Worm (Caenorhabditis elegans) whole organism, young adult: ENCODE data around the gene tceb-3.

Experiments
- F23B12.7 ChIP-seq: sonication (generic microtip); optimal IDR thresholded peaks from 2 replicates; lab custom pipeline; 2017; ENCODE audit warnings: missing genetic modification characterization, mild to moderate bottlenecking, missing compliant biosample characterization, antibody characterized with exemption, moderate library complexity; ENCODE audit not compliant: insufficient read depth
- F57A8.1 ChIP-seq: fragments of 200-800 bp; sonication (Bioruptor generic); optimal IDR thresholded peaks from 2 replicates; lab custom pipeline; 2018; ENCODE audit warnings: mild to moderate bottlenecking, missing genetic modification characterization, moderate library complexity, missing compliant biosample characterization
- Y95B8A.8 ChIP-seq: fragments of 200-800 bp; sonication (Bioruptor generic); IDR thresholded peaks from 2 replicates; pipeline ENCODE4 v1.3.6; 2022; ENCODE audit warnings: missing genetic modification reagents, missing genetic modification characterization, missing compliant biosample characterization
- ZK185.1 ChIP-seq: sonication (generic microtip); optimal IDR thresholded peaks from 2 replicates; lab custom pipeline; 2016; ENCODE audit warnings: mild to moderate bottlenecking, missing genetic modification characterization, missing compliant biosample characterization; ENCODE audit not compliant: poor library complexity, severe bottlenecking
- atf-7 ChIP-seq: sonication (generic microtip); optimal IDR thresholded peaks from 2 replicates; lab custom pipeline; 2017; ENCODE audit warnings: mild to moderate bottlenecking, missing genetic modification characterization, missing compliant biosample characterization
- athp-1 ChIP-seq: sonication (generic microtip); optimal IDR thresholded peaks from 2 replicates; lab custom pipeline; 2017; ENCODE audit warnings: mild to moderate bottlenecking, missing genetic modification characterization, missing compliant biosample characterization
- attf-3 ChIP-seq: fragments of 200-800 bp; sonication (Bioruptor generic); conservative IDR thresholded peaks from 2 replicates; pipeline ENCODE4 v1.3.6; 2022; ENCODE audit warnings: missing genetic modification reagents, missing genetic modification characterization, missing compliant biosample characterization
- attf-5 ChIP-seq: fragments of 200-800 bp; sonication (Bioruptor generic); optimal IDR thresholded peaks from 2 replicates; lab custom pipeline; 2018; ENCODE audit warnings: mild to moderate bottlenecking, missing genetic modification characterization, missing compliant biosample characterization
- ccch-3 ChIP-seq: fragments of 200-800 bp; sonication (Bioruptor generic); optimal IDR thresholded peaks from 2 replicates; lab custom pipeline; 2018; ENCODE audit warnings: mild to moderate bottlenecking, missing genetic modification characterization, missing compliant biosample characterization
- cebp-1 ChIP-seq, 2 experiments: fragments of 200-800 bp in 1 of 2; sonication (Bioruptor generic) in 1 of 2; sonication (generic microtip) in 1 of 2; IDR thresholded peaks in 1 of 2; optimal IDR thresholded peaks in 1 of 2; 2 replicates each; pipeline versions ENCODE4 v1.3.6 to Lab custom; 2017 to 2022; ENCODE audit warnings: missing compliant biosample characterization in 2 of 2, missing genetic modification characterization in 2 of 2, mild to moderate bottlenecking in 1 of 2, missing genetic modification reagents in 1 of 2, moderate library complexity in 1 of 2
- ceh-100 ChIP-seq: fragments of 200-800 bp; sonication (Bioruptor generic); IDR thresholded peaks from 2 replicates; pipeline ENCODE4 v1.3.6; 2022; ENCODE audit warnings: missing genetic modification reagents, missing genetic modification characterization, missing compliant biosample characterization
- ceh-40 ChIP-seq: fragments of 200-800 bp; sonication (Bioruptor generic); IDR thresholded peaks from 2 replicates; pipeline ENCODE4 v1.3.6; 2022; ENCODE audit warnings: missing genetic modification characterization, missing compliant biosample characterization
- ceh-79 ChIP-seq: sonication (generic microtip); optimal IDR thresholded peaks from 2 replicates; lab custom pipeline; 2017; ENCODE audit warnings: mild to moderate bottlenecking, missing genetic modification characterization, missing compliant biosample characterization
- ceh-91 ChIP-seq: fragments of 200-800 bp; sonication (Bioruptor generic); IDR thresholded peaks from 2 replicates; pipeline ENCODE4 v1.3.6; 2022; ENCODE audit warnings: missing genetic modification reagents, missing genetic modification characterization, missing compliant biosample characterization
- dpff-1 ChIP-seq: sonication (generic microtip); optimal IDR thresholded peaks from 2 replicates; lab custom pipeline; 2017; ENCODE audit warnings: mild to moderate bottlenecking, missing genetic modification characterization, missing compliant biosample characterization
- dpl-1 ChIP-seq: fragments of 150-350 bp; optimal IDR thresholded peaks from 2 replicates; lab custom pipeline; 2014; ENCODE audit warnings: missing biosample characterization, missing genetic modification reagents, missing genetic modification characterization
- efl-1 ChIP-seq: fragments of 150-350 bp; optimal IDR thresholded peaks from 2 replicates; lab custom pipeline; 2014; ENCODE audit warnings: missing biosample characterization, missing genetic modification reagents, missing genetic modification characterization
- ekl-4 ChIP-seq: fragments of 200-800 bp; sonication (Bioruptor generic); IDR thresholded peaks from 2 replicates; pipeline ENCODE4 v1.3.6; 2022; ENCODE audit warnings: missing genetic modification reagents, missing genetic modification characterization, missing compliant biosample characterization
- lag-1 ChIP-seq: fragments of 200-800 bp; sonication (Bioruptor generic); IDR thresholded peaks from 2 replicates; pipeline ENCODE4 v1.3.6; 2022; ENCODE audit warnings: missing genetic modification reagents, missing genetic modification characterization, missing compliant biosample characterization
- lin-26 ChIP-seq: fragments of 200-800 bp; sonication (Bioruptor generic); IDR thresholded peaks from 2 replicates; pipeline ENCODE4 v1.3.6; 2022; ENCODE audit warnings: missing genetic modification reagents, missing genetic modification characterization, missing compliant biosample characterization
- lin-35 ChIP-seq, 3 experiments: fragments of 150-350 bp in 2 of 3; sonication (generic microtip) in 1 of 3; optimal IDR thresholded peaks; 2 replicates each; lab custom pipeline; 2014 to 2018; ENCODE audit warnings: missing biosample characterization in 3 of 3, missing genetic modification characterization in 3 of 3, missing genetic modification reagents in 3 of 3
- lin-54 ChIP-seq: fragments of 200-800 bp; sonication (Bioruptor generic); optimal IDR thresholded peaks from 2 replicates; lab custom pipeline; 2018; ENCODE audit warnings: mild to moderate bottlenecking, missing genetic modification characterization, missing compliant biosample characterization
- madf-10 ChIP-seq: sonication (generic microtip); optimal IDR thresholded peaks from 2 replicates; lab custom pipeline; 2016; ENCODE audit warnings: mild to moderate bottlenecking, missing genetic modification characterization, missing compliant biosample characterization
- madf-6 ChIP-seq: fragments of 200-800 bp; sonication (Bioruptor generic); IDR thresholded peaks from 2 replicates; pipeline ENCODE4 v1.3.6; 2022; ENCODE audit warnings: missing genetic modification reagents, missing genetic modification characterization, missing compliant biosample characterization
- mcd-1 ChIP-seq: fragments of 200-800 bp; sonication (Bioruptor generic); IDR thresholded peaks from 2 replicates; pipeline ENCODE4 v1.3.6; 2022; ENCODE audit warnings: missing genetic modification reagents, missing genetic modification characterization, missing compliant biosample characterization
- mel-28 ChIP-seq: sonication (generic microtip); optimal IDR thresholded peaks from 2 replicates; lab custom pipeline; 2016; ENCODE audit warnings: borderline replicate concordance, mild to moderate bottlenecking, missing genetic modification characterization, missing compliant biosample characterization
- nfya-2 ChIP-seq: fragments of 200-800 bp; sonication (Bioruptor generic); IDR thresholded peaks from 2 replicates; pipeline ENCODE4 v1.3.6; 2022; ENCODE audit warnings: missing genetic modification reagents, missing genetic modification characterization, missing compliant biosample characterization
- nhr-120 ChIP-seq: fragments of 200-800 bp; sonication (Bioruptor generic); IDR thresholded peaks from 2 replicates; pipeline ENCODE4 v1.3.6; 2022; ENCODE audit warnings: missing genetic modification characterization, missing compliant biosample characterization
- nhr-80 ChIP-seq: sonication (generic microtip); optimal IDR thresholded peaks from 2 replicates; lab custom pipeline; 2016; ENCODE audit warnings: missing genetic modification characterization, missing compliant biosample characterization
- sdz-38 ChIP-seq: sonication (generic microtip); optimal IDR thresholded peaks from 2 replicates; lab custom pipeline; 2016; ENCODE audit warnings: missing genotype, missing genetic modification characterization, missing compliant biosample characterization
- snpc-4 ChIP-seq, 5 experiments: fragments of 150-350 bp in 1 of 5; sonication (generic microtip) in 4 of 5; optimal IDR thresholded peaks; 2 replicates each; lab custom pipeline; 2014 to 2018; ENCODE audit warnings: missing genetic modification characterization in 5 of 5, missing biosample characterization in 3 of 5, antibody characterized with exemption in 2 of 5, mild to moderate bottlenecking in 2 of 5, missing compliant biosample characterization in 2 of 5, missing genotype in 2 of 5, moderate library complexity in 2 of 5, missing genetic modification reagents in 1 of 5
- tbp1 ChIP-seq: fragments of 200-800 bp; sonication (Bioruptor generic); optimal IDR thresholded peaks from 2 replicates; lab custom pipeline; 2018; ENCODE audit warnings: mild to moderate bottlenecking, missing genetic modification characterization, missing compliant biosample characterization
- unc-130 ChIP-seq: sonication (generic microtip); optimal IDR thresholded peaks from 2 replicates; lab custom pipeline; 2016; ENCODE audit warnings: missing genetic modification reagents, missing genetic modification characterization, missing compliant biosample characterization
- xnd-1 ChIP-seq: sonication (generic microtip); optimal IDR thresholded peaks from 2 replicates; lab custom pipeline; 2016; ENCODE audit warnings: missing genotype, missing genetic modification reagents, missing genetic modification characterization, missing compliant biosample characterization

Gene tceb-3

DNA sequence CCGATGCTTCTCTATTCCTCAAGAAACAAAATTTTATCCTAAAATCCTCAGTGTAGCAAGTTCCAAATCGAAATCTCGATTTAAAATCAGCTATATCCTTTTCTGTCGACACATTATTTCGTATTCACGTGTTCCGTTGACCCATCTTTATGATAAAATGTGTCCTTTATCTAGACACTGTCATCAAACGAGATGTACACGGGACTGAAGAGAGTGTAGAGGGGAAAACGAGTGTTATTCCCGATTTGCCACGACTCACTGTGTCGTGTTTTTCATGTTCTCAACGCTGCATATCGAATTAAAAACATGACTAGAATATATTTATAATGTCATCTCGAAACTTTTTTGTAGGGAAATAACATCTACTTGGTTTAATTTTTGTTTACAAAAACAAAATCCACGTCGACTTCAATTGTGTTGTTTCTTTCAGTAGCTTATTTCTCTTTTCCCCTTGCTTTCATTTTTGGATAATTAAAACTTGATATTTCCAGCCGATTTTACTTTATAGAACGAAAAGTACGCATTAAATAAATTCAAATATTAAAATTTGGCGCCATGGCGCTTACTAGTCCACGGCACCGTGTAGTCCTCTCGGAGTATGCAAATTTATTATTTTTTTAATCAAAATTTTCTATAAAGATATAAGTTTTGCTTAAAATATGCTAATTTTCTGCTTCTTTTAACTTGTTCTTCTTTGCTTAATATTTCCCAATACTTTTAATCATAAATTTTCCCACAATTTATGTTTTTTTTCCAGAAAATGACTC is 21.2 kb downstream of the tceb-3 start, which contains the start of gene metr-1 (continued):
- TF ChIP-seq lin-26 (GFP tag; lab: Robert Waterston, UW) (no peak), tbp1 (no peak), madf-6 (peak; percentile 70), ceh-79 (tag; lab: Kevin White, UChicago) (no peak), ekl-4 (GFP tag; lab: Robert Waterston, UW) (peak; percentile 22; the same call in 1 of the 2 replicates), atf-7 (tag; lab: Kevin White, UChicago) (no peak), snpc-4 (GFP tag; optimal IDR thresholded peaks at IDR 0.05; lab: Kevin White, UChicago) (no peak), snpc-4 (tag; optimal IDR thresholded peaks at IDR 0.05; lab: Kevin White, UChicago) (no peak), nhr-120 (no peak), efl-1 (GFP tag; lab: Kevin White, UChicago) (peak; percentile 92), Y95B8A.8 (0 out of 2 replicates have a peak, but pooled peaks have one; percentile 42), nfya-2 (GFP tag; lab: Robert Waterston, UW) (no peak), dpl-1 (GFP tag; lab: Kevin White, UChicago) (peak; percentile 66), nhr-80 (tag; lab: Kevin White, UChicago) (peak; percentile 9), sdz-38 (tag; lab: Kevin White, UChicago) (no peak), lag-1 (GFP tag; lab: Robert Waterston, UW) (no peak), ceh-91 (GFP tag; lab: Robert Waterston, UW) (peak; percentile 31; the same call in 1 of the 2 replicates), ZK185.1 (tag; lab: Kevin White, UChicago) (peak; percentile 5), attf-5 (GFP tag; lab: Kevin White, UChicago) (no peak), mcd-1 (peak; percentile 49; the same call in 1 of the 2 replicates), ceh-40 (GFP tag; lab: Robert Waterston, UW) (no peak), unc-130 (no peak), xnd-1 (tag; lab: Kevin White, UChicago) (peak; percentile 27), lin-35 (GFP tag; optimal IDR thresholded peaks at IDR 0.05; lab: Kevin White, UChicago) (peak in 2 of 3 experiments; percentile 9 to 79), attf-3 (GFP tag; lab: Robert Waterston, UW) (no peak), mel-28 (tag; lab: Kevin White, UChicago) (no peak), athp-1 (tag; lab: Kevin White, UChicago) (no peak), lin-54 (GFP tag; lab: Kevin White, UChicago) (peak; percentile 68), ccch-3 (no peak), ceh-100 (no peak)

DNA sequence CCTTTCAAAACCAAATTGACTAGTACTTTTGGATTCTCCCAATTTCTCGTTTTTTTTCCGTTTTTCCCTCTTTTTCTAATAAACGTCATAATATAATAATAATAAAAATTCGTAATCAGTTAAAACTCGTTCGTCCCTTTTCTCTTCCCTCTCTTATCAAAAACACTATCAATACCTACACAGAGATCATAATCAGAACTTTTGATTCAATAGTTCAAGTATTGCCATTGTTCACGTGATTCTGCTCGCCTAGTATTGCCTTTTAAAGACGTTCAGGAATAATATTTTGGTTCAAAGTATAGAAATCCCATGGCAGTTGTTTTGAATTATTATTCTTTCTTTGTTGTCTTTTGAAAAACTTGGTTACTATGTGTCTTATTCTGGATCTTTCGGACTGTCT is 22.5 kb downstream of the tceb-3 start:
- TF ChIP-seq snpc-4 (GFP tag; optimal IDR thresholded peaks at IDR 0.05; lab: Kevin White, UChicago) (no peak), snpc-4 (tag; optimal IDR thresholded peaks at IDR 0.05; lab: Kevin White, UChicago) (peak in 1 of 4 experiments; percentile 2), madf-10 (tag; lab: Kevin White, UChicago) (peak; percentile 9), cebp-1 (GFP tag; IDR thresholded peaks at IDR 0.05; lab: Robert Waterston, UW) (no peak), cebp-1 (tag; optimal IDR thresholded peaks at IDR 0.05; lab: Kevin White, UChicago) (peak; percentile 14), F23B12.7 (tag; lab: Kevin White, UChicago) (peak; percentile 44), dpff-1 (tag; lab: Kevin White, UChicago) (no peak), F57A8.1 (GFP tag; lab: Kevin White, UChicago) (no peak), atf-7 (tag; lab: Kevin White, UChicago) (peak; percentile 50), unc-130 (no peak), nhr-80 (tag; lab: Kevin White, UChicago) (peak; percentile 83)
